Fruit fly (Drosophila melanogaster): Measurements from ENCODE around the gene CG3581.

CG3581 gene

dm6 chr3R:19339205-19339724 lies 35.3 kb downstream of the CG3581 start (continued):
- TF ChIP-seq CG16813 (GFP tag; IDR thresholded peaks at IDR 0.05; ENCODE audit: partially characterized antibody) (no peak), YL-1 (GFP tag; optimal IDR thresholded peaks at IDR 0.05) (no peak), twi (tag; optimal IDR thresholded peaks at IDR 0.05) (peak; percentile 86), CG32532 (GFP tag; IDR thresholded peaks at IDR 0.05) (no peak), CG18764 (GFP tag; optimal IDR thresholded peaks at IDR 0.05) (peak; percentile 0), hkb (optimal IDR thresholded peaks at IDR 0.05) (no peak), hkb (GFP tag; IDR thresholded peaks at IDR 0.05) (no peak), ara (GFP tag; IDR thresholded peaks at IDR 0.05) (peak; percentile 50; the same call in 1 of the 2 replicates), CG14710 (tag; optimal IDR thresholded peaks at IDR 0.05) (peak; percentile 58), CG3065 (GFP tag; optimal IDR thresholded peaks at IDR 0.05) (no peak), sc (optimal IDR thresholded peaks at IDR 0.05) (no peak), sc (GFP tag; optimal IDR thresholded peaks at IDR 0.05) (no peak), CG18476 (GFP tag; optimal IDR thresholded peaks at IDR 0.05) (no peak), CG10209 (GFP tag; optimal IDR thresholded peaks at IDR 0.05) (peak; percentile 34), wor (GFP tag; IDR thresholded peaks at IDR 0.05) (no peak), slbo (GFP tag; IDR thresholded peaks at IDR 0.05) (no peak), crol (GFP tag; IDR thresholded peaks at IDR 0.05) (no peak), CG30431 (GFP tag; optimal IDR thresholded peaks at IDR 0.05) (peak; percentile 22), Med (GFP tag) (no peak), CG16815 (GFP tag; optimal IDR thresholded peaks at IDR 0.05) (peak; percentile 34), luna (GFP tag; optimal IDR thresholded peaks at IDR 0.05) (no peak), CG1647 (GFP tag; optimal IDR thresholded peaks at IDR 0.05) (no peak), pan (optimal IDR thresholded peaks at IDR 0.05) (no peak), pan (GFP tag; optimal IDR thresholded peaks at IDR 0.05 in 1 of 2, IDR thresholded peaks at IDR 0.05 in 1 of 2) (no peak), Hsf (GFP tag; optimal IDR thresholded peaks at IDR 0.05) (peak; percentile 23), Antp (GFP tag; optimal IDR thresholded peaks at IDR 0.05) (no peak), CG33213 (GFP tag; optimal IDR thresholded peaks at IDR 0.05) (no peak), klu (GFP tag; IDR thresholded peaks at IDR 0.05) (no peak), btn (GFP tag; optimal IDR thresholded peaks at IDR 0.05) (no peak), Xbp1 (GFP tag; optimal IDR thresholded peaks at IDR 0.05) (peak; percentile 13), CG2889 (GFP tag; IDR thresholded peaks at IDR 0.05) (no peak), Fer3 (tag; optimal IDR thresholded peaks at IDR 0.05) (no peak), CG9817 (tag; optimal IDR thresholded peaks at IDR 0.05) (no peak), CG4820 (GFP tag; optimal IDR thresholded peaks at IDR 0.05) (peak; percentile 30), CG8478 (optimal IDR thresholded peaks at IDR 0.05) (no peak), Max (GFP tag; optimal IDR thresholded peaks at IDR 0.05) (no peak), Dref (GFP tag; IDR thresholded peaks at IDR 0.05) (no peak), knrl (GFP tag; IDR thresholded peaks at IDR 0.05; ENCODE audit: partially characterized antibody) (no peak), CG15479 (GFP tag; optimal IDR thresholded peaks at IDR 0.05) (peak; percentile 96), CG7357 (GFP tag; IDR thresholded peaks at IDR 0.05) (no peak), CG1233 (GFP tag; optimal IDR thresholded peaks at IDR 0.05) (peak; percentile 30), Dfd (GFP tag; optimal IDR thresholded peaks at IDR 0.05) (no peak), NK7.1 (GFP tag; optimal IDR thresholded peaks at IDR 0.05) (no peak), sim (GFP tag; IDR thresholded peaks at IDR 0.05) (no peak), ash1 (GFP tag; optimal IDR thresholded peaks at IDR 0.05) (no peak), zf30C (GFP tag; optimal IDR thresholded peaks at IDR 0.05) (peak; percentile 85), h (optimal IDR thresholded peaks at IDR 0.05) (no peak), chn (GFP tag; optimal IDR thresholded peaks at IDR 0.05) (no peak), Deaf1 (tag; optimal IDR thresholded peaks at IDR 0.05) (no peak), al (GFP tag; IDR thresholded peaks at IDR 0.05) (no peak), CG6272 (GFP tag; IDR thresholded peaks at IDR 0.05) (no peak), trh (GFP tag; optimal IDR thresholded peaks at IDR 0.05) (no peak), CG18011 (GFP tag; optimal IDR thresholded peaks at IDR 0.05) (no peak), Doc3 (GFP tag; IDR thresholded peaks at IDR 0.05; ENCODE audit: partially characterized antibody) (no peak)
